Fruit fly (Drosophila melanogaster) whole organism, embryonic: ENCODE measurements around the gene CG11980.

Experiments used
- CG11085 ChIP-seq: fragments of 200-800 bp; sonication (Bioruptor generic); IDR thresholded peaks from 2 replicates; pipeline ENCODE4 v1.3.6; 2022; ENCODE audit warnings: missing biosample characterization, missing genetic modification characterization
- CG11560 ChIP-seq: fragments of 200-800 bp; sonication (Bioruptor generic); IDR thresholded peaks from 3 replicates; pipeline ENCODE4 v1.3.6; 2022; ENCODE audit warnings: missing biosample characterization, missing genetic modification characterization
- CG12236 ChIP-seq: fragments of 200-800 bp; sonication (Bioruptor generic); optimal IDR thresholded peaks from 2 replicates; lab custom pipeline; 2016; ENCODE audit warnings: missing biosample characterization, missing genetic modification characterization
- CG14710 ChIP-seq: fragments of 200-800 bp; sonication (Bioruptor generic); optimal IDR thresholded peaks from 3 replicates; lab custom pipeline; 2019; ENCODE audit warnings: missing biosample characterization, mild to moderate bottlenecking, missing genetic modification characterization, moderate library complexity
- CG17829 ChIP-seq: fragments of 200-800 bp; optimal IDR thresholded peaks from 2 replicates; lab custom pipeline; 2019; ENCODE audit warnings: missing biosample characterization, mild to moderate bottlenecking, missing genetic modification characterization, moderate library complexity
- CG18619 ChIP-seq: fragments of 200-800 bp; sonication (Bioruptor generic); optimal IDR thresholded peaks from 3 replicates; lab custom pipeline; 2017; ENCODE audit warnings: missing biosample characterization, mild to moderate bottlenecking, missing genetic modification characterization
- CG30020 ChIP-seq: fragments of 200-800 bp; optimal IDR thresholded peaks from 2 replicates; lab custom pipeline; 2019; ENCODE audit warnings: missing biosample characterization, mild to moderate bottlenecking, missing genetic modification characterization, moderate library complexity
- CG30431 ChIP-seq: fragments of 200-800 bp; sonication (Bioruptor generic); optimal IDR thresholded peaks from 2 replicates; lab custom pipeline; 2017; ENCODE audit warnings: missing biosample characterization, missing genetic modification characterization
- CG32532 ChIP-seq: fragments of 200-800 bp; sonication (Bioruptor generic); IDR thresholded peaks from 2 replicates; pipeline ENCODE4 v1.3.6; 2022; ENCODE audit warnings: missing biosample characterization, missing genetic modification characterization
- CG4404 ChIP-seq: fragments of 200-800 bp; sonication (Bioruptor generic); IDR thresholded peaks from 2 replicates; pipeline ENCODE4 v1.3.6; 2022; ENCODE audit warnings: missing biosample characterization, missing genetic modification characterization
- CG4730 ChIP-seq: fragments of 200-800 bp; sonication (Bioruptor generic); IDR thresholded peaks from 2 replicates; pipeline ENCODE4 v1.3.6; 2022; ENCODE audit warnings: missing biosample characterization, missing genetic modification characterization
- CG4820 ChIP-seq: fragments of 200-800 bp; sonication (Bioruptor generic); optimal IDR thresholded peaks from 3 replicates; lab custom pipeline; 2016; ENCODE audit warnings: missing biosample characterization, missing genetic modification characterization
- CG7372 ChIP-seq: fragments of 200-800 bp; sonication (Bioruptor generic); IDR thresholded peaks from 2 replicates; pipeline ENCODE4 v1.3.6; 2022; ENCODE audit warnings: missing biosample characterization, missing genetic modification characterization
- CG8290 ChIP-seq, 3 experiments: fragments of 200-800 bp; sonication (Bioruptor generic); optimal IDR thresholded peaks; 2 replicates each; lab custom pipeline; 2016 to 2019; ENCODE audit warnings: missing biosample characterization in 3 of 3, missing genetic modification characterization in 3 of 3, mild to moderate bottlenecking in 2 of 3, moderate library complexity in 1 of 3
- CG8765 ChIP-seq: fragments of 200-800 bp; sonication (Bioruptor generic); IDR thresholded peaks from 2 replicates; pipeline ENCODE4 v1.3.6; 2022; ENCODE audit warnings: missing biosample characterization, missing genetic modification characterization
- CHES-1-like ChIP-seq: fragments of 200-800 bp; sonication (Bioruptor generic); optimal IDR thresholded peaks from 2 replicates; lab custom pipeline; 2016; ENCODE audit warnings: missing biosample characterization, missing genetic modification characterization
- CkIIα-i1 ChIP-seq: fragments of 200-800 bp; sonication (Bioruptor generic); IDR thresholded peaks from 2 replicates; pipeline ENCODE4 v1.3.6; 2022; ENCODE audit warnings: missing biosample characterization, missing genetic modification characterization
- CrebB ChIP-seq: fragments of 200-800 bp; sonication (Bioruptor generic); optimal IDR thresholded peaks from 3 replicates; lab custom pipeline; 2018; ENCODE audit warnings: missing biosample characterization, mild to moderate bottlenecking, missing genetic modification characterization
- Dref ChIP-seq: fragments of 200-800 bp; sonication (Bioruptor generic); IDR thresholded peaks from 2 replicates; pipeline ENCODE4 v1.3.6; 2022; ENCODE audit warnings: missing biosample characterization, missing genetic modification characterization
- E2f1 ChIP-seq: fragments of 200-800 bp; sonication (Bioruptor generic); IDR thresholded peaks from 2 replicates; pipeline ENCODE4 v1.3.6; 2022; ENCODE audit warnings: missing biosample characterization, missing genetic modification characterization
- ERR ChIP-seq: fragments of 200-800 bp; sonication (Bioruptor generic); optimal IDR thresholded peaks from 2 replicates; lab custom pipeline; 2016; ENCODE audit warnings: missing biosample characterization, missing genetic modification characterization
- Ets65A ChIP-seq: fragments of 200-800 bp; sonication (Bioruptor generic); peaks from one replicate; lab custom pipeline; 2016; ENCODE audit warnings: missing biosample characterization, missing genetic modification characterization
- H15 ChIP-seq: fragments of 200-800 bp; sonication (Bioruptor generic); IDR thresholded peaks from 3 replicates; pipeline ENCODE4 v1.3.6; 2022; ENCODE audit warnings: missing biosample characterization, missing genetic modification characterization
- HLH4C ChIP-seq: fragments of 200-800 bp; sonication (Bioruptor generic); IDR thresholded peaks from 3 replicates; pipeline ENCODE4 v1.3.6; 2022; ENCODE audit warnings: missing biosample characterization, missing genetic modification characterization; ENCODE audit not compliant: partially characterized antibody
- Hand ChIP-seq: fragments of 200-800 bp; sonication (Bioruptor generic); optimal IDR thresholded peaks from 2 replicates; lab custom pipeline; 2017; ENCODE audit warnings: mild to moderate bottlenecking, missing biosample characterization, missing genetic modification reagents, missing genetic modification characterization
- HmgD ChIP-seq: fragments of 200-800 bp; sonication (Bioruptor generic); optimal IDR thresholded peaks from 3 replicates; lab custom pipeline; 2016; ENCODE audit warnings: missing biosample characterization, missing genetic modification characterization
- Hr3 ChIP-seq: fragments of 200-800 bp; sonication (Bioruptor generic); optimal IDR thresholded peaks from 3 replicates; lab custom pipeline; 2016; ENCODE audit warnings: missing biosample characterization, missing genetic modification characterization
- Mes4 ChIP-seq: fragments of 200-800 bp; sonication (Bioruptor generic); optimal IDR thresholded peaks from 2 replicates; lab custom pipeline; 2016; ENCODE audit warnings: missing biosample characterization, missing genetic modification characterization
- NK7.1 ChIP-seq: fragments of 200-800 bp; sonication (Bioruptor generic); optimal IDR thresholded peaks from 3 replicates; lab custom pipeline; 2016; ENCODE audit warnings: missing biosample characterization, missing genetic modification characterization
- Oaz ChIP-seq: fragments of 200-800 bp; sonication (Bioruptor generic); IDR thresholded peaks from 2 replicates; pipeline ENCODE4 v1.3.6; 2022; ENCODE audit warnings: missing biosample characterization, missing genetic modification characterization
- PHDP ChIP-seq: fragments of 200-800 bp; sonication (Bioruptor generic); optimal IDR thresholded peaks from 3 replicates; lab custom pipeline; 2018; ENCODE audit warnings: missing biosample characterization, mild to moderate bottlenecking, missing genetic modification characterization, moderate library complexity
- Ptx1 ChIP-seq: fragments of 200-800 bp; sonication (Bioruptor generic); IDR thresholded peaks from 2 replicates; pipeline ENCODE4 v1.3.6; 2022; ENCODE audit warnings: missing biosample characterization, missing genetic modification characterization
- Rfx ChIP-seq: fragments of 200-800 bp; sonication (Bioruptor generic); IDR thresholded peaks from 2 replicates; pipeline ENCODE4 v1.3.6; 2022; ENCODE audit warnings: missing biosample characterization, missing genetic modification characterization
- Sox102F ChIP-seq: fragments of 200-800 bp; sonication (Bioruptor generic); optimal IDR thresholded peaks from 2 replicates; lab custom pipeline; 2018; ENCODE audit warnings: missing biosample characterization, mild to moderate bottlenecking, missing genetic modification characterization, moderate library complexity
- ab ChIP-seq: fragments of 200-800 bp; sonication (Bioruptor generic); optimal IDR thresholded peaks from 2 replicates; lab custom pipeline; 2016; ENCODE audit warnings: missing biosample characterization, missing genetic modification characterization
- amos ChIP-seq: fragments of 200-800 bp; sonication (Bioruptor generic); IDR thresholded peaks from 2 replicates; pipeline ENCODE4 v1.3.6; 2022; ENCODE audit warnings: missing biosample characterization, missing genetic modification characterization; ENCODE audit not compliant: partially characterized antibody
- cg ChIP-seq: fragments of 200-800 bp; sonication (Bioruptor generic); optimal IDR thresholded peaks from 3 replicates; lab custom pipeline; 2019; ENCODE audit warnings: missing biosample characterization, mild to moderate bottlenecking, missing genetic modification characterization, moderate library complexity
- cwo ChIP-seq: fragments of 200-800 bp; sonication (Bioruptor generic); optimal IDR thresholded peaks from 3 replicates; lab custom pipeline; 2017; ENCODE audit warnings: missing biosample characterization, missing genetic modification characterization, mild to moderate bottlenecking, moderate library complexity, missing genetic modification reagents
- fu2 ChIP-seq: fragments of 200-800 bp; sonication (Bioruptor generic); optimal IDR thresholded peaks from 2 replicates; lab custom pipeline; 2016; ENCODE audit warnings: missing biosample characterization, missing genetic modification characterization
- h ChIP-seq: fragments of >200 bp; optimal IDR thresholded peaks from 2 replicates; lab custom pipeline; 2017
- hth ChIP-seq: fragments of >200 bp; optimal IDR thresholded peaks from 2 replicates; lab custom pipeline; 2017; ENCODE audit warnings: inconsistent platforms
- klu ChIP-seq: fragments of 200-800 bp; sonication (Bioruptor generic); IDR thresholded peaks from 2 replicates; pipeline ENCODE4 v1.3.6; 2022; ENCODE audit warnings: missing biosample characterization, missing genetic modification characterization
- lov ChIP-seq, 2 experiments: fragments of 200-800 bp in 1 of 2; fragments of >200 bp in 1 of 2; sonication (Bioruptor generic) in 1 of 2; IDR thresholded peaks in 1 of 2; optimal IDR thresholded peaks in 1 of 2; 2 replicates in 1 of 2; 3 replicates in 1 of 2; pipeline versions ENCODE4 v1.3.6 to Lab custom; 2017 to 2022; ENCODE audit warnings: missing biosample characterization in 1 of 2, missing genetic modification characterization in 1 of 2
- mam ChIP-seq: fragments of 200-800 bp; sonication (Bioruptor generic); optimal IDR thresholded peaks from 3 replicates; lab custom pipeline; 2016; ENCODE audit warnings: missing biosample characterization, missing genetic modification characterization
- nom ChIP-seq: fragments of 200-800 bp; sonication (Bioruptor generic); optimal IDR thresholded peaks from 2 replicates; lab custom pipeline; 2017; ENCODE audit warnings: missing biosample characterization, missing genetic modification characterization, mild to moderate bottlenecking, moderate library complexity, missing genetic modification reagents
- onecut ChIP-seq: fragments of 200-800 bp; sonication (Bioruptor generic); IDR thresholded peaks from 2 replicates; pipeline ENCODE4 v1.3.6; 2022; ENCODE audit warnings: missing biosample characterization, missing genetic modification characterization
- org-1 ChIP-seq: fragments of 200-800 bp; sonication (Bioruptor generic); optimal IDR thresholded peaks from 2 replicates; lab custom pipeline; 2017; ENCODE audit warnings: missing biosample characterization, missing genetic modification characterization
- pros ChIP-seq: fragments of 200-800 bp; sonication (Bioruptor generic); optimal IDR thresholded peaks from 3 replicates; lab custom pipeline; 2019; ENCODE audit warnings: missing biosample characterization, mild to moderate bottlenecking, missing genetic modification characterization, moderate library complexity
- slp2 ChIP-seq: fragments of 200-800 bp; sonication (Bioruptor generic); optimal IDR thresholded peaks from 2 replicates; lab custom pipeline; 2016; ENCODE audit warnings: missing biosample characterization, missing genetic modification characterization
- ssp ChIP-seq: fragments of 200-800 bp; sonication (Bioruptor generic); IDR thresholded peaks from 2 replicates; pipeline ENCODE4 v1.3.6; 2022; ENCODE audit warnings: missing biosample characterization, missing genetic modification characterization
- ttk ChIP-seq: fragments of 200-800 bp; sonication (Bioruptor generic); IDR thresholded peaks from 2 replicates; pipeline ENCODE4 v2.1.2; 2022; ENCODE audit warnings: missing biosample characterization, missing genetic modification characterization
- unpg ChIP-seq: fragments of 200-800 bp; sonication (Bioruptor generic); optimal IDR thresholded peaks from 3 replicates; lab custom pipeline; 2018; ENCODE audit warnings: missing biosample characterization, mild to moderate bottlenecking, missing genetic modification characterization, moderate library complexity

CG11980 gene

dm6 chr3R:8984602-8985074, 19.2 kb upstream of the CG11980 start, which contains the start of gene CG11970 (continued):
- TF ChIP-seq CG14710 (peak; percentile 55), hth (no peak), mam (GFP tag; lab: Kevin White, UChicago) (peak; percentile 49), klu (GFP tag; lab: Robert Waterston, UW) (no peak), CG18619 (GFP tag; lab: Kevin White, UChicago) (peak; percentile 22), Rfx (peak; percentile 56; the same call in 1 of the 2 replicates), NK7.1 (GFP tag; lab: Kevin White, UChicago) (no peak), Dref (GFP tag; lab: Robert Waterston, UW) (peak; percentile 57), nom (GFP tag; lab: Kevin White, UChicago) (no peak), CG4730 (GFP tag; lab: Robert Waterston, UW) (no peak), h (lab: Kevin White, UChicago) (no peak), PHDP (tag; lab: Kevin White, UChicago) (no peak), Mes4 (GFP tag; lab: Kevin White, UChicago) (no peak), HLH4C (GFP tag; lab: Robert Waterston, UW) (no peak), CG4820 (GFP tag; lab: Kevin White, UChicago) (no peak), CG11560 (no peak), CG8765 (no peak), E2f1 (no peak), fu2 (peak; percentile 32), cg (no peak), CrebB (tag; lab: Kevin White, UChicago) (no peak), slp2 (no peak), Hr3 (GFP tag; lab: Kevin White, UChicago) (peak; percentile 32), org-1 (GFP tag; lab: Kevin White, UChicago) (no peak), onecut (GFP tag; lab: Robert Waterston, UW) (no peak), H15 (GFP tag; lab: Robert Waterston, UW) (no peak), Hand (no peak), Sox102F (GFP tag; lab: Kevin White, UChicago) (no peak), CG12236 (GFP tag; lab: Kevin White, UChicago) (no peak), ttk (GFP tag; lab: Robert Waterston, UW) (no peak), CG7372 (GFP tag; lab: Robert Waterston, UW) (0 out of 2 replicates have a peak, but pooled peaks have one; percentile 40), CHES-1-like (GFP tag; lab: Kevin White, UChicago) (peak; percentile 35), Ptx1 (GFP tag; lab: Robert Waterston, UW) (peak; percentile 49), cwo (GFP tag; lab: Kevin White, UChicago) (no peak), CG30020 (peak; percentile 52), unpg (GFP tag; lab: Kevin White, UChicago) (no peak), ERR (GFP tag; lab: Kevin White, UChicago) (no peak), CG30431 (GFP tag; lab: Kevin White, UChicago) (no peak), amos (GFP tag; lab: Robert Waterston, UW) (peak; percentile 57), Ets65A (GFP tag; lab: Kevin White, UChicago) (peak; percentile 88), HmgD (GFP tag; lab: Kevin White, UChicago) (no peak), pros (GFP tag; lab: Kevin White, UChicago) (peak; percentile 64), lov (optimal IDR thresholded peaks at IDR 0.05; lab: Kevin White, UChicago) (no peak), lov (GFP tag; IDR thresholded peaks at IDR 0.05; lab: Robert Waterston, UW) (no peak), CG32532 (GFP tag; lab: Robert Waterston, UW) (peak; percentile 43; the same call in 1 of the 2 replicates), ab (no peak), ssp (GFP tag; lab: Robert Waterston, UW) (0 out of 2 replicates have a peak, but pooled peaks have one; percentile 10), Oaz (GFP tag; lab: Robert Waterston, UW) (no peak), CG17829 (peak; percentile 26), CG8290 (GFP tag; optimal IDR thresholded peaks at IDR 0.05; lab: Kevin White, UChicago) (no peak), CG8290 (tag; optimal IDR thresholded peaks at IDR 0.05; lab: Kevin White, UChicago) (no peak), CkIIα-i1 (GFP tag; lab: Robert Waterston, UW) (no peak), CG4404 (GFP tag; lab: Robert Waterston, UW) (peak; percentile 40; the same call in 1 of the 2 replicates), CG11085 (GFP tag; lab: Robert Waterston, UW) (0 out of 2 replicates have a peak, but pooled peaks have one; percentile 44)
